Worm (Caenorhabditis elegans) whole organism, young adult: ENCODE data around the gene mua-6.

Source experiments
- F10E7.11 ChIP-seq: sonication (generic microtip); optimal IDR thresholded peaks from 2 replicates; lab custom pipeline; 2017; ENCODE audit warnings: mild to moderate bottlenecking, missing genetic modification characterization, moderate library complexity, missing compliant biosample characterization
- F23B12.7 ChIP-seq: sonication (generic microtip); optimal IDR thresholded peaks from 2 replicates; lab custom pipeline; 2017; ENCODE audit warnings: missing genetic modification characterization, mild to moderate bottlenecking, missing compliant biosample characterization, antibody characterized with exemption, moderate library complexity; ENCODE audit not compliant: insufficient read depth
- F37B4.10 ChIP-seq: fragments of 200-800 bp; sonication (Bioruptor generic); IDR thresholded peaks from 2 replicates; pipeline ENCODE4 v1.3.6; 2022; ENCODE audit warnings: missing genetic modification characterization, missing compliant biosample characterization
- F39B2.1 ChIP-seq: fragments of 200-800 bp; sonication (Bioruptor generic); IDR thresholded peaks from 2 replicates; pipeline ENCODE4 v1.3.6; 2022; ENCODE audit warnings: missing genetic modification reagents, missing genetic modification characterization, missing compliant biosample characterization
- F55B11.4 ChIP-seq: sonication (generic microtip); optimal IDR thresholded peaks from 2 replicates; lab custom pipeline; 2016; ENCODE audit warnings: missing compliant biosample characterization, missing genetic modification characterization, borderline replicate concordance; ENCODE audit not compliant: insufficient read depth
- Y53F4B.3 ChIP-seq: fragments of 200-800 bp; sonication (Bioruptor generic); IDR thresholded peaks from 2 replicates; pipeline ENCODE4 v1.3.6; 2022; ENCODE audit warnings: missing genetic modification reagents, missing genetic modification characterization, missing compliant biosample characterization
- Y53G8AR.9 ChIP-seq: fragments of 200-800 bp; sonication (Bioruptor generic); conservative IDR thresholded peaks from 2 replicates; pipeline ENCODE4 v1.3.6; 2022; ENCODE audit warnings: missing genetic modification reagents, missing genetic modification characterization, missing compliant biosample characterization
- ama-1 ChIP-seq, 3 experiments: fragments of 150-350 bp in 1 of 3; sonication (generic microtip) in 2 of 3; optimal IDR thresholded peaks; 2 replicates each; lab custom pipeline; 2014 to 2018; ENCODE audit warnings: missing biosample characterization in 2 of 3, missing genetic modification characterization in 2 of 3, missing genetic modification reagents in 2 of 3
- athp-1 ChIP-seq: sonication (generic microtip); optimal IDR thresholded peaks from 2 replicates; lab custom pipeline; 2017; ENCODE audit warnings: mild to moderate bottlenecking, missing genetic modification characterization, missing compliant biosample characterization
- bed-1 ChIP-seq: fragments of 200-800 bp; sonication (Bioruptor generic); IDR thresholded peaks from 2 replicates; pipeline ENCODE4 v1.3.6; 2022; ENCODE audit warnings: missing genetic modification reagents, missing genetic modification characterization, missing compliant biosample characterization
- cebp-1 ChIP-seq, 2 experiments: fragments of 200-800 bp in 1 of 2; sonication (Bioruptor generic) in 1 of 2; sonication (generic microtip) in 1 of 2; IDR thresholded peaks in 1 of 2; optimal IDR thresholded peaks in 1 of 2; 2 replicates each; pipeline versions ENCODE4 v1.3.6 to Lab custom; 2017 to 2022; ENCODE audit warnings: missing compliant biosample characterization in 2 of 2, missing genetic modification characterization in 2 of 2, mild to moderate bottlenecking in 1 of 2, missing genetic modification reagents in 1 of 2, moderate library complexity in 1 of 2
- cebp-2 ChIP-seq: fragments of 200-800 bp; sonication (Bioruptor generic); IDR thresholded peaks from 2 replicates; pipeline ENCODE4 v1.3.6; 2022; ENCODE audit warnings: missing genetic modification characterization, missing compliant biosample characterization
- ceh-58 ChIP-seq: fragments of 200-800 bp; sonication (Bioruptor generic); IDR thresholded peaks from 2 replicates; pipeline ENCODE4 v1.3.6; 2022; ENCODE audit warnings: missing genetic modification characterization, missing compliant biosample characterization
- ceh-79 ChIP-seq: sonication (generic microtip); optimal IDR thresholded peaks from 2 replicates; lab custom pipeline; 2017; ENCODE audit warnings: mild to moderate bottlenecking, missing genetic modification characterization, missing compliant biosample characterization
- ceh-91 ChIP-seq: fragments of 200-800 bp; sonication (Bioruptor generic); IDR thresholded peaks from 2 replicates; pipeline ENCODE4 v1.3.6; 2022; ENCODE audit warnings: missing genetic modification reagents, missing genetic modification characterization, missing compliant biosample characterization
- chd-7 ChIP-seq: sonication (generic microtip); optimal IDR thresholded peaks from 2 replicates; lab custom pipeline; 2016; ENCODE audit warnings: mild to moderate bottlenecking, missing genetic modification characterization, moderate library complexity, missing compliant biosample characterization
- dpl-1 ChIP-seq: fragments of 150-350 bp; optimal IDR thresholded peaks from 2 replicates; lab custom pipeline; 2014; ENCODE audit warnings: missing biosample characterization, missing genetic modification reagents, missing genetic modification characterization
- egl-18 ChIP-seq: fragments of 200-800 bp; sonication (Bioruptor generic); IDR thresholded peaks from 2 replicates; pipeline ENCODE4 v1.3.6; 2022; ENCODE audit warnings: missing genetic modification reagents, missing genetic modification characterization, missing compliant biosample characterization
- fkh-3 ChIP-seq: sonication (generic microtip); optimal IDR thresholded peaks from 2 replicates; lab custom pipeline; 2016; ENCODE audit warnings: mild to moderate bottlenecking, missing genetic modification characterization, missing compliant biosample characterization
- him-1 ChIP-seq: sonication (generic microtip); optimal IDR thresholded peaks from 2 replicates; lab custom pipeline; 2016; ENCODE audit warnings: missing genotype, missing genetic modification reagents, missing genetic modification characterization, missing compliant biosample characterization
- lin-35 ChIP-seq, 3 experiments: fragments of 150-350 bp in 2 of 3; sonication (generic microtip) in 1 of 3; optimal IDR thresholded peaks; 2 replicates each; lab custom pipeline; 2014 to 2018; ENCODE audit warnings: missing biosample characterization in 3 of 3, missing genetic modification characterization in 3 of 3, missing genetic modification reagents in 3 of 3
- lir-1 ChIP-seq: fragments of 200-800 bp; sonication (Bioruptor generic); conservative IDR thresholded peaks from 2 replicates; pipeline ENCODE4 v1.3.6; 2022; ENCODE audit warnings: missing genetic modification reagents, missing genetic modification characterization, missing compliant biosample characterization
- lsl-1 ChIP-seq: fragments of 200-800 bp; sonication (Bioruptor generic); optimal IDR thresholded peaks from 2 replicates; lab custom pipeline; 2018; ENCODE audit warnings: mild to moderate bottlenecking, missing genetic modification characterization, moderate library complexity, missing compliant biosample characterization
- lsy-27 ChIP-seq: sonication (generic microtip); optimal IDR thresholded peaks from 2 replicates; lab custom pipeline; 2017; ENCODE audit warnings: missing genetic modification characterization, mild to moderate bottlenecking, missing compliant biosample characterization, antibody characterized with exemption, missing genotype, borderline replicate concordance; ENCODE audit not compliant: insufficient read depth
- madf-3 ChIP-seq: fragments of 200-800 bp; sonication (Bioruptor generic); IDR thresholded peaks from 2 replicates; pipeline ENCODE4 v1.3.6; 2022; ENCODE audit warnings: missing genetic modification reagents, missing genetic modification characterization, missing compliant biosample characterization
- mcd-1 ChIP-seq: fragments of 200-800 bp; sonication (Bioruptor generic); IDR thresholded peaks from 2 replicates; pipeline ENCODE4 v1.3.6; 2022; ENCODE audit warnings: missing genetic modification reagents, missing genetic modification characterization, missing compliant biosample characterization
- mes-4 ChIP-seq: sonication (generic microtip); optimal IDR thresholded peaks from 2 replicates; lab custom pipeline; 2016; ENCODE audit warnings: missing genotype, missing genetic modification characterization, missing compliant biosample characterization
- nfyb-1 ChIP-seq: fragments of 200-800 bp; sonication (Bioruptor generic); IDR thresholded peaks from 2 replicates; pipeline ENCODE4 v1.3.6; 2022; ENCODE audit warnings: missing genetic modification reagents, missing genetic modification characterization, missing compliant biosample characterization
- nhr-27 ChIP-seq: fragments of 200-800 bp; sonication (Bioruptor generic); optimal IDR thresholded peaks from 2 replicates; lab custom pipeline; 2018; ENCODE audit warnings: mild to moderate bottlenecking, missing genetic modification characterization, moderate library complexity, missing compliant biosample characterization
- nhr-80 ChIP-seq: sonication (generic microtip); optimal IDR thresholded peaks from 2 replicates; lab custom pipeline; 2016; ENCODE audit warnings: missing genetic modification characterization, missing compliant biosample characterization
- pbrm-1 ChIP-seq: fragments of 200-800 bp; sonication (Bioruptor generic); IDR thresholded peaks from 2 replicates; pipeline ENCODE4 v1.3.6; 2022; ENCODE audit warnings: missing genetic modification reagents, missing genetic modification characterization, missing compliant biosample characterization
- pha-4 ChIP-seq: fragments of 150-350 bp; sonication (generic microtip); optimal IDR thresholded peaks from 2 replicates; lab custom pipeline; 2014; ENCODE audit warnings: missing biosample characterization, missing genetic modification reagents, missing genetic modification characterization
- rec-8 ChIP-seq, 2 experiments: sonication (generic microtip); optimal IDR thresholded peaks; 2 replicates each; lab custom pipeline; 2016; ENCODE audit warnings: mild to moderate bottlenecking in 2 of 2, missing genetic modification characterization in 2 of 2, missing genetic modification reagents in 2 of 2, missing genotype in 2 of 2, missing biosample characterization in 1 of 2, missing compliant biosample characterization in 1 of 2, moderate library complexity in 1 of 2
- repo-1 ChIP-seq: sonication (generic microtip); optimal IDR thresholded peaks from 2 replicates; lab custom pipeline; 2017; ENCODE audit warnings: mild to moderate bottlenecking, missing genetic modification characterization, missing compliant biosample characterization
- rpc-1 ChIP-seq, 2 experiments: fragments of 150-350 bp in 1 of 2; sonication (generic microtip) in 1 of 2; optimal IDR thresholded peaks; 2 replicates each; lab custom pipeline; 2014 to 2018; ENCODE audit warnings: missing biosample characterization in 1 of 2, missing genetic modification characterization in 1 of 2, missing genetic modification reagents in 1 of 2, missing genotype in 1 of 2
- sdz-38 ChIP-seq: sonication (generic microtip); optimal IDR thresholded peaks from 2 replicates; lab custom pipeline; 2016; ENCODE audit warnings: missing genotype, missing genetic modification characterization, missing compliant biosample characterization
- snpc-1.1 ChIP-seq: sonication (generic microtip); optimal IDR thresholded peaks from 2 replicates; lab custom pipeline; 2017; ENCODE audit warnings: missing genetic modification characterization, mild to moderate bottlenecking, missing compliant biosample characterization, antibody characterized with exemption, moderate library complexity, missing genotype, missing genetic modification reagents; ENCODE audit not compliant: insufficient read depth
- snpc-3.4 ChIP-seq: sonication (generic microtip); optimal IDR thresholded peaks from 2 replicates; lab custom pipeline; 2017; ENCODE audit warnings: missing genetic modification characterization, mild to moderate bottlenecking, missing compliant biosample characterization, antibody characterized with exemption, moderate library complexity, missing genotype, missing genetic modification reagents
- snpc-4 ChIP-seq, 5 experiments: fragments of 150-350 bp in 1 of 5; sonication (generic microtip) in 4 of 5; optimal IDR thresholded peaks; 2 replicates each; lab custom pipeline; 2014 to 2018; ENCODE audit warnings: missing genetic modification characterization in 5 of 5, missing biosample characterization in 3 of 5, antibody characterized with exemption in 2 of 5, mild to moderate bottlenecking in 2 of 5, missing compliant biosample characterization in 2 of 5, missing genotype in 2 of 5, moderate library complexity in 2 of 5, missing genetic modification reagents in 1 of 5
- sptf-2 ChIP-seq: fragments of 200-800 bp; sonication (Bioruptor generic); optimal IDR thresholded peaks from 2 replicates; lab custom pipeline; 2018; ENCODE audit warnings: mild to moderate bottlenecking, missing genetic modification characterization, missing compliant biosample characterization
- tbp1 ChIP-seq: fragments of 200-800 bp; sonication (Bioruptor generic); optimal IDR thresholded peaks from 2 replicates; lab custom pipeline; 2018; ENCODE audit warnings: mild to moderate bottlenecking, missing genetic modification characterization, missing compliant biosample characterization
- unc-130 ChIP-seq: sonication (generic microtip); optimal IDR thresholded peaks from 2 replicates; lab custom pipeline; 2016; ENCODE audit warnings: missing genetic modification reagents, missing genetic modification characterization, missing compliant biosample characterization
- xnd-1 ChIP-seq: sonication (generic microtip); optimal IDR thresholded peaks from 2 replicates; lab custom pipeline; 2016; ENCODE audit warnings: missing genotype, missing genetic modification reagents, missing genetic modification characterization, missing compliant biosample characterization
- ztf-22 ChIP-seq: fragments of 200-800 bp; sonication (Bioruptor generic); optimal IDR thresholded peaks from 2 replicates; lab custom pipeline; 2018; ENCODE audit warnings: mild to moderate bottlenecking, missing genetic modification characterization, moderate library complexity, missing compliant biosample characterization
- ztf-26 ChIP-seq: sonication (generic microtip); optimal IDR thresholded peaks from 2 replicates; lab custom pipeline; 2017; ENCODE audit warnings: missing genetic modification characterization, missing compliant biosample characterization
- ztf-6 ChIP-seq: fragments of 200-800 bp; sonication (Bioruptor generic); IDR thresholded peaks from 2 replicates; pipeline ENCODE4 v1.3.6; 2022; ENCODE audit warnings: missing genetic modification reagents, missing genetic modification characterization, missing compliant biosample characterization

mua-6 gene

DNA sequence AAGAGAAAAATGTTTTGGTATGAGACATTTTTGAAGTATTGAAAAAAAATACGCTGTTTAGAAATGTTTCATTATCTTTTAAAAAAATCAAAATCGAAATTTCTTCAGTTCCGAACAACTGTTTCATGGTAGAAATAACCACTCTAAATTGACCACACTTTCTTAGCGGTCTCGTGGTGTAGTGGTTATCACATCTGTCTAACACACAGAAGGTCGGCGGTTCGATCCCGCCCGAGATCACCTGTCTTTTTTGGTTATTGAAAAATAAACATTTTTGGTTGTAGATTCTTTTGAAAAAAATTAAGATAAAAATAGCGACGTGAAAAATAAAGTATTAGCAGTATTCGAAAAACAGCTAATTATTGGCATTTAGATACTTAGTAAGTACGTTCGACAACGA, 34.9 kb upstream of the mua-6 start:
- TF ChIP-seq ama-1 (optimal IDR thresholded peaks at IDR 0.05; lab: Kevin White, UChicago) (no peak), ama-1 (GFP tag; optimal IDR thresholded peaks at IDR 0.05; lab: Kevin White, UChicago) (no peak), him-1 (no peak), lsl-1 (no peak), nfyb-1 (GFP tag; lab: Robert Waterston, UW) (no peak), lin-35 (GFP tag; optimal IDR thresholded peaks at IDR 0.05; lab: Kevin White, UChicago) (no peak), egl-18 (GFP tag; lab: Robert Waterston, UW) (no peak), ceh-58 (GFP tag; lab: Robert Waterston, UW) (no peak), dpl-1 (GFP tag; lab: Kevin White, UChicago) (no peak), F39B2.1 (GFP tag; lab: Robert Waterston, UW) (no peak), madf-3 (GFP tag; lab: Robert Waterston, UW) (no peak), fkh-3 (tag; lab: Kevin White, UChicago) (no peak), sdz-38 (no peak), unc-130 (no peak), Y53F4B.3 (GFP tag; lab: Robert Waterston, UW) (no peak), nhr-80 (tag; lab: Kevin White, UChicago) (no peak), lir-1 (GFP tag; lab: Robert Waterston, UW) (no peak), mcd-1 (GFP tag; lab: Robert Waterston, UW) (no peak), F23B12.7 (tag; lab: Kevin White, UChicago) (no peak), chd-7 (tag; lab: Kevin White, UChicago) (peak; percentile 6), Y53G8AR.9 (GFP tag; lab: Robert Waterston, UW) (no peak), ztf-26 (tag; lab: Kevin White, UChicago) (no peak), snpc-4 (GFP tag; optimal IDR thresholded peaks at IDR 0.05; lab: Kevin White, UChicago) (peak; percentile 71), snpc-4 (tag; optimal IDR thresholded peaks at IDR 0.05; lab: Kevin White, UChicago) (peak in 3 of 4 experiments; percentile 58 to 76 (median 61)), repo-1 (tag; lab: Kevin White, UChicago) (no peak), tbp1 (GFP tag; lab: Kevin White, UChicago) (peak; percentile 94), cebp-2 (GFP tag; lab: Robert Waterston, UW) (0 out of 2 replicates have a peak, but pooled peaks have one; percentile 52), ztf-6 (GFP tag; lab: Robert Waterston, UW) (no peak), lsy-27 (tag; lab: Kevin White, UChicago) (no peak), xnd-1 (no peak), sptf-2 (GFP tag; lab: Kevin White, UChicago) (no peak), snpc-3.4 (tag; lab: Kevin White, UChicago) (peak; percentile 72), pha-4 (no peak), mes-4 (no peak), ceh-79 (tag; lab: Kevin White, UChicago) (peak; percentile 65), rpc-1 (optimal IDR thresholded peaks at IDR 0.05; lab: Kevin White, UChicago) (peak; percentile 83), rpc-1 (tag; optimal IDR thresholded peaks at IDR 0.05; lab: Kevin White, UChicago) (peak; percentile 86), cebp-1 (GFP tag; IDR thresholded peaks at IDR 0.05; lab: Robert Waterston, UW) (no peak), cebp-1 (tag; optimal IDR thresholded peaks at IDR 0.05; lab: Kevin White, UChicago) (no peak), ztf-22 (GFP tag; lab: Kevin White, UChicago) (peak; percentile 3), F55B11.4 (tag; lab: Kevin White, UChicago) (no peak), bed-1 (GFP tag; lab: Robert Waterston, UW) (no peak), ceh-91 (GFP tag; lab: Robert Waterston, UW) (no peak), pbrm-1 (GFP tag; lab: Robert Waterston, UW) (peak; percentile 75), athp-1 (peak; percentile 4), nhr-27 (tag; lab: Kevin White, UChicago) (no peak), F37B4.10 (GFP tag; lab: Robert Waterston, UW) (no peak), rec-8 (tag; optimal IDR thresholded peaks at IDR 0.05; lab: Kevin White, UChicago) (peak; percentile 19 to 58), snpc-1.1 (tag; lab: Kevin White, UChicago) (peak; percentile 66), F10E7.11 (tag; lab: Kevin White, UChicago) (no peak)
